Fruit fly (Drosophila melanogaster): ENCODE measurements around the gene CG45101.

CG45101 gene

dm6 chr3L:11064689-11065088 lies at the start of gene CG45101, which contains the start of the genes CG32075 and SuUR (continued):
- 0 out of 2 replicates have a peak, but pooled peaks have one; percentile 40 for TF ChIP-seq bowl (GFP tag; IDR thresholded peaks at IDR 0.05)
- TF ChIP-seq CG14965 (GFP tag; optimal IDR thresholded peaks at IDR 0.05; ENCODE audit: borderline replicate concordance) = no peak
- peak; percentile 90 for TF ChIP-seq CG34422 (GFP tag; IDR thresholded peaks at IDR 0.05)
- peak; percentile 62 for TF ChIP-seq CG5953 (GFP tag; IDR thresholded peaks at IDR 0.05)
- peak; percentile 85 for TF ChIP-seq slp2 (GFP tag; optimal IDR thresholded peaks at IDR 0.05)
- peak; percentile 75 for TF ChIP-seq Mes4 (GFP tag; optimal IDR thresholded peaks at IDR 0.05)
- TF ChIP-seq CG7987 (GFP tag; optimal IDR thresholded peaks at IDR 0.05) = peak; percentile 65
- peak; percentile 79 for TF ChIP-seq CG8290 (GFP tag; optimal IDR thresholded peaks at IDR 0.05)
- peak; percentile 6 to 43 for TF ChIP-seq CG8290 (tag; optimal IDR thresholded peaks at IDR 0.05)
- TF ChIP-seq row (GFP tag; IDR thresholded peaks at IDR 0.05) = peak; percentile 94
- TF ChIP-seq CG11456 (GFP tag; IDR thresholded peaks at IDR 0.05) = peak; percentile 82
- TF ChIP-seq esg (GFP tag; conservative IDR thresholded peaks at IDR 0.05) = peak; percentile 92
- no peak for TF ChIP-seq inv (GFP tag; IDR thresholded peaks at IDR 0.05; ENCODE audit: partially characterized antibody)
- peak; percentile 59 for TF ChIP-seq CG2202 (tag; optimal IDR thresholded peaks at IDR 0.05)
- TF ChIP-seq Lpt (GFP tag; optimal IDR thresholded peaks at IDR 0.05) = no peak
- peak; percentile 82 for TF ChIP-seq CG13123 (GFP tag; optimal IDR thresholded peaks at IDR 0.05)
- peak; percentile 53 for TF ChIP-seq Nf-YB (GFP tag; optimal IDR thresholded peaks at IDR 0.05)
- peak in 1 of 2 experiments; percentile 32 for TF ChIP-seq eve (GFP tag; optimal IDR thresholded peaks at IDR 0.05)
- peak; percentile 42 for TF ChIP-seq nom (GFP tag; optimal IDR thresholded peaks at IDR 0.05)
- peak; percentile 81 for TF ChIP-seq CG14667 (GFP tag; IDR thresholded peaks at IDR 0.05)
- TF ChIP-seq CG34224 (GFP tag; IDR thresholded peaks at IDR 0.05; ENCODE audit: partially characterized antibody) = no peak
- peak; percentile 32 for TF ChIP-seq kah (GFP tag; optimal IDR thresholded peaks at IDR 0.05)
- peak; percentile 72 for TF ChIP-seq CG3281 (GFP tag; optimal IDR thresholded peaks at IDR 0.05)
- TF ChIP-seq schlank (tag; optimal IDR thresholded peaks at IDR 0.05) = peak; percentile 25
- TF ChIP-seq CG1792 (GFP tag; optimal IDR thresholded peaks at IDR 0.05) = peak; percentile 69
- TF ChIP-seq sug (tag; optimal IDR thresholded peaks at IDR 0.05) = peak; percentile 88
- TF ChIP-seq ara (GFP tag; IDR thresholded peaks at IDR 0.05) = peak; percentile 83
- TF ChIP-seq MESR4 (GFP tag; optimal IDR thresholded peaks at IDR 0.05) = peak; percentile 57
- peak; percentile 94 for TF ChIP-seq CG12942 (GFP tag; optimal IDR thresholded peaks at IDR 0.05)

DNA sequence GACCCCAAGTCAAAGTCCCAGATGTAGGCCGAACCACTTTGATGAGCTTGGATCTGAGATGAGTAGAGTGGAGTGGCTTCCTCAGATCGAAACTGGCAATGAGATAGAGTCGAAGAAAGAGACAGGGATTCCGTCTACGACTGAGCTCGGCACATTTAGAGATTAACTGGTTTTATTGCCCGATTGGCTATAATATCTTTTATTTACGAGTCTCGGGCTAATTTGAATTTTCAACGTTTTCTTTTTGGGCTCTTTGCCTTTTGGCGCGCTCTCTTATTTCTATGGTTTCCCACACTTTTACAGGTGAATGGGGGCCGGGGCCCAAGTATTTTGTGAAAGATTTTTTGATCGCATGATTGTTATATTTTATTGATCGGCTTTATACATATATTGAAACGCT lies 49.6 kb upstream of the CG45101 start:
- TF ChIP-seq abd-A (tag; optimal IDR thresholded peaks at IDR 0.05) (peak; percentile 92), kni (GFP tag; optimal IDR thresholded peaks at IDR 0.05) (peak; percentile 50), CG10147 (GFP tag; optimal IDR thresholded peaks at IDR 0.05) (no peak), pros (GFP tag; optimal IDR thresholded peaks at IDR 0.05) (peak; percentile 43), da (GFP tag; optimal IDR thresholded peaks at IDR 0.05) (no peak), grn (GFP tag; optimal IDR thresholded peaks at IDR 0.05) (peak; percentile 47), vvl (GFP tag; IDR thresholded peaks at IDR 0.05) (0 out of 2 replicates have a peak, but pooled peaks have one; percentile 22), oc (tag; optimal IDR thresholded peaks at IDR 0.05) (peak; percentile 44), Vsx1 (GFP tag; optimal IDR thresholded peaks at IDR 0.05) (peak; percentile 76)

DNA sequence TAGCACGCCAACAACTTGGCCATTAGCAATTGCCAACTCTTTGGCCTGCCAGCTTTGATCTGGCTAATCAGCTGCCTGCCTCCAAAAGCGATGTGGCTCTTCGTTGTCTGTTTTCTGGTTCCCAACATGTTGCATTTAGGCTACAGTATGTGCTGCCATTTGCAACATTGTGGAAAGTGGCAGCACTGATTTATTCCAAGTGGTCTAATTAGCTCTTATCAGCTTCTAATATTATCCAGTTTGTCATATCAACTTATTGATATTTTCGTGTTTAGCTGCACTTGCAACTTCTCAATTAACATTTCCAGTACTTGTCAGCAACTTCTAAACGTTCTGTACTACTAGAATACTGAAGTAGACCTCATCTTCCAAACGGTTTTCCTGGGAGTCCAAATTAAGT lies 44.7 kb upstream of the CG45101 start:
- no peak for TF ChIP-seq CG18764 (GFP tag; optimal IDR thresholded peaks at IDR 0.05)
- peak; percentile 77 for TF ChIP-seq CG11504 (tag; optimal IDR thresholded peaks at IDR 0.05)
- TF ChIP-seq insv (GFP tag; optimal IDR thresholded peaks at IDR 0.05) = peak; percentile 38 to 92
- TF ChIP-seq CG1792 (GFP tag; optimal IDR thresholded peaks at IDR 0.05) = no peak

Data from whole organism, embryonic.